Worm (Caenorhabditis elegans) whole organism, L4 larva: ENCODE data around the gene C27C12.4.

Experiments
- F44E2.7 ChIP-seq: fragments of 200-800 bp; sonication (Bioruptor generic); IDR thresholded peaks from 2 replicates; pipeline ENCODE4 v2.1.2; 2022; ENCODE audit warnings: missing genetic modification characterization, missing compliant biosample characterization
- R02D3.7 ChIP-seq: fragments of 150-350 bp; sonication (generic microtip); optimal IDR thresholded peaks from 3 replicates; lab custom pipeline; 2014; ENCODE audit warnings: missing biosample characterization, missing genetic modification characterization
- T20F7.1 ChIP-seq: fragments of 200-800 bp; sonication (Bioruptor generic); optimal IDR thresholded peaks from 2 replicates; lab custom pipeline; 2018; ENCODE audit warnings: mild to moderate bottlenecking, missing genetic modification characterization, missing compliant biosample characterization
- aha-1 ChIP-seq: fragments of 150-350 bp; peaks from one replicate; lab custom pipeline; 2014; ENCODE audit warnings: missing biosample characterization, missing genetic modification characterization
- ama-1 ChIP-seq: fragments of 150-350 bp; optimal IDR thresholded peaks from 2 replicates; lab custom pipeline; 2014; ENCODE audit warnings: inconsistent platforms, mixed read lengths
- attf-4 ChIP-seq: sonication (generic microtip); optimal IDR thresholded peaks from 3 replicates; lab custom pipeline; 2017; ENCODE audit warnings: missing biosample characterization, missing genetic modification characterization
- ceh-20 ChIP-seq: fragments of 200-800 bp; sonication (Bioruptor generic); IDR thresholded peaks from 2 replicates; pipeline ENCODE4 v1.3.6; 2022; ENCODE audit warnings: missing genetic modification reagents, missing genetic modification characterization, missing compliant biosample characterization
- ceh-28 ChIP-seq: fragments of 150-350 bp; optimal IDR thresholded peaks from 2 replicates; lab custom pipeline; 2014; ENCODE audit warnings: missing biosample characterization, missing genetic modification reagents, missing genetic modification characterization
- ceh-44 ChIP-seq: fragments of 200-800 bp; sonication (Bioruptor generic); IDR thresholded peaks from 2 replicates; pipeline ENCODE4 v1.3.6; 2022; ENCODE audit warnings: missing genetic modification reagents, missing genetic modification characterization, missing compliant biosample characterization
- ceh-82 ChIP-seq: sonication (generic microtip); optimal IDR thresholded peaks from 2 replicates; lab custom pipeline; 2017; ENCODE audit warnings: missing biosample characterization, missing genetic modification characterization
- ces-1 ChIP-seq: fragments of 150-350 bp; sonication (generic microtip); optimal IDR thresholded peaks from 4 replicates; lab custom pipeline; 2014; ENCODE audit warnings: missing biosample characterization, missing genetic modification reagents, missing genetic modification characterization
- cey-2 ChIP-seq: sonication (generic microtip); optimal IDR thresholded peaks from 3 replicates; lab custom pipeline; 2017; ENCODE audit warnings: missing genetic modification characterization, mild to moderate bottlenecking, missing compliant biosample characterization, antibody characterized with exemption, borderline replicate concordance; ENCODE audit not compliant: insufficient read depth
- daf-12 ChIP-seq: fragments of 150-350 bp; optimal IDR thresholded peaks from 2 replicates; lab custom pipeline; 2014; ENCODE audit warnings: missing biosample characterization, missing genetic modification reagents, missing genetic modification characterization
- daf-16 ChIP-seq, 3 experiments: sonication (generic microtip); optimal IDR thresholded peaks; 2 replicates each; lab custom pipeline; 2016 to 2017; ENCODE audit warnings: missing genetic modification characterization in 3 of 3, missing genetic modification reagents in 3 of 3, mild to moderate bottlenecking in 2 of 3, missing compliant biosample characterization in 2 of 3, missing biosample characterization in 1 of 3, moderate library complexity in 1 of 3
- dmd-9 ChIP-seq: fragments of 200-800 bp; sonication (Bioruptor generic); IDR thresholded peaks from 2 replicates; pipeline ENCODE4 v1.3.6; 2022; ENCODE audit warnings: missing genetic modification reagents, missing genetic modification characterization, missing compliant biosample characterization
- dpl-1 ChIP-seq: fragments of 150-350 bp; optimal IDR thresholded peaks from 2 replicates; lab custom pipeline; 2014; ENCODE audit warnings: missing biosample characterization, missing genetic modification reagents, missing genetic modification characterization
- dve-1 ChIP-seq: sonication (generic microtip); optimal IDR thresholded peaks from 2 replicates; lab custom pipeline; 2017; ENCODE audit warnings: antibody characterized with exemption, mild to moderate bottlenecking, missing genetic modification characterization, missing compliant biosample characterization; ENCODE audit not compliant: insufficient read depth
- hlh-11 ChIP-seq: fragments of 200-800 bp; sonication (Bioruptor generic); optimal IDR thresholded peaks from 2 replicates; lab custom pipeline; 2018; ENCODE audit warnings: mild to moderate bottlenecking, missing genetic modification characterization, missing compliant biosample characterization
- hlh-30 ChIP-seq: sonication (generic microtip); optimal IDR thresholded peaks from 2 replicates; lab custom pipeline; 2017; ENCODE audit warnings: antibody characterized with exemption, mild to moderate bottlenecking, missing genetic modification characterization, missing compliant biosample characterization; ENCODE audit not compliant: insufficient read depth
- lin-13 ChIP-seq: fragments of 150-350 bp; optimal IDR thresholded peaks from 2 replicates; lab custom pipeline; 2014; ENCODE audit warnings: missing biosample characterization, missing genetic modification reagents, missing genetic modification characterization
- lin-15B ChIP-seq: fragments of 150-350 bp; sonication (generic microtip); optimal IDR thresholded peaks from 3 replicates; lab custom pipeline; 2014; ENCODE audit warnings: missing biosample characterization, missing genetic modification characterization
- lin-38 ChIP-seq: fragments of 200-800 bp; sonication (Bioruptor generic); IDR thresholded peaks from 2 replicates; pipeline ENCODE4 v1.3.6; 2022; ENCODE audit warnings: missing genetic modification reagents, missing genetic modification characterization, missing compliant biosample characterization
- lin-39 ChIP-seq: fragments of 150-350 bp; optimal IDR thresholded peaks from 2 replicates; lab custom pipeline; 2014; ENCODE audit warnings: missing biosample characterization, missing genetic modification reagents, missing genetic modification characterization
- madf-5 ChIP-seq, 2 experiments: fragments of 200-800 bp; sonication (Bioruptor generic); IDR thresholded peaks; 2 replicates each; pipeline ENCODE4 v1.3.6; 2022; ENCODE audit warnings: missing compliant biosample characterization in 2 of 2, missing genetic modification characterization in 2 of 2
- mdl-1 ChIP-seq, 2 experiments: fragments of 150-350 bp in 1 of 2; sonication (generic microtip) in 1 of 2; optimal IDR thresholded peaks; 2 replicates each; lab custom pipeline; 2014 to 2017; ENCODE audit warnings: missing biosample characterization in 2 of 2, missing genetic modification characterization in 2 of 2
- mdt-29 ChIP-seq: fragments of 200-800 bp; sonication (Bioruptor generic); IDR thresholded peaks from 2 replicates; pipeline ENCODE4 v1.3.6; 2022; ENCODE audit warnings: missing genetic modification reagents, missing genetic modification characterization, missing compliant biosample characterization
- mep-1 ChIP-seq: fragments of 150-350 bp; sonication (generic microtip); optimal IDR thresholded peaks from 3 replicates; lab custom pipeline; 2014; ENCODE audit warnings: missing biosample characterization, missing genetic modification characterization
- mxl-2 ChIP-seq: fragments of 200-800 bp; sonication (Bioruptor generic); conservative IDR thresholded peaks from 2 replicates; pipeline ENCODE4 v1.3.6; 2022; ENCODE audit warnings: missing genetic modification reagents, missing genetic modification characterization, missing compliant biosample characterization
- mxl-3 ChIP-seq: fragments of 200-800 bp; sonication (Bioruptor generic); optimal IDR thresholded peaks from 2 replicates; lab custom pipeline; 2018; ENCODE audit warnings: mild to moderate bottlenecking, missing genetic modification characterization, missing compliant biosample characterization
- nhr-28 ChIP-seq: fragments of 150-350 bp; optimal IDR thresholded peaks from 2 replicates; lab custom pipeline; 2014; ENCODE audit warnings: missing biosample characterization, missing genetic modification characterization
- pha-4 ChIP-seq, 2 experiments: fragments of 150-350 bp in 1 of 2; fragments of 200-800 bp in 1 of 2; sonication (Bioruptor generic) in 1 of 2; IDR thresholded peaks in 1 of 2; optimal IDR thresholded peaks in 1 of 2; 2 replicates each; pipeline versions ENCODE4 v1.3.6 to Lab custom; 2014 to 2022; ENCODE audit warnings: missing genetic modification characterization in 2 of 2, missing genetic modification reagents in 2 of 2, missing biosample characterization in 1 of 2, missing compliant biosample characterization in 1 of 2
- saeg-2 ChIP-seq: fragments of 200-800 bp; sonication (Bioruptor generic); IDR thresholded peaks from 2 replicates; pipeline ENCODE4 v1.3.6; 2022; ENCODE audit warnings: missing genetic modification reagents, missing genetic modification characterization, missing compliant biosample characterization
- set-16 ChIP-seq: fragments of 200-800 bp; sonication (Bioruptor generic); IDR thresholded peaks from 2 replicates; pipeline ENCODE4 v1.3.6; 2022; ENCODE audit warnings: missing genetic modification reagents, missing genetic modification characterization, missing compliant biosample characterization
- spr-1 ChIP-seq: sonication (generic microtip); optimal IDR thresholded peaks from 2 replicates; lab custom pipeline; 2016; ENCODE audit warnings: mild to moderate bottlenecking, missing genetic modification characterization, missing compliant biosample characterization
- tra-1 ChIP-seq: fragments of 200-800 bp; sonication (Bioruptor generic); IDR thresholded peaks from 2 replicates; pipeline ENCODE4 v1.3.6; 2022; ENCODE audit warnings: missing genetic modification reagents, missing genetic modification characterization, missing compliant biosample characterization
- unc-39 ChIP-seq: sonication (generic microtip); optimal IDR thresholded peaks from 2 replicates; lab custom pipeline; 2017; ENCODE audit warnings: missing biosample characterization, missing genetic modification characterization
- unc-62 ChIP-seq, 3 experiments: fragments of 150-350 bp in 1 of 3; sonication (generic microtip); optimal IDR thresholded peaks in 2 of 3; peaks in 1 of 3; 1 replicate in 1 of 3; 2 replicates in 2 of 3; lab custom pipeline; 2014 to 2017; ENCODE audit warnings: missing biosample characterization in 3 of 3, missing genetic modification characterization in 3 of 3, missing genetic modification reagents in 3 of 3, missing genotype in 1 of 3
- zfp-2 ChIP-seq: sonication (generic microtip); optimal IDR thresholded peaks from 2 replicates; lab custom pipeline; 2016; ENCODE audit warnings: mild to moderate bottlenecking, missing genetic modification characterization, missing compliant biosample characterization
- ztf-11 ChIP-seq: fragments of 150-350 bp; optimal IDR thresholded peaks from 2 replicates; lab custom pipeline; 2014; ENCODE audit warnings: missing biosample characterization, missing genetic modification characterization

Gene C27C12.4

DNA sequence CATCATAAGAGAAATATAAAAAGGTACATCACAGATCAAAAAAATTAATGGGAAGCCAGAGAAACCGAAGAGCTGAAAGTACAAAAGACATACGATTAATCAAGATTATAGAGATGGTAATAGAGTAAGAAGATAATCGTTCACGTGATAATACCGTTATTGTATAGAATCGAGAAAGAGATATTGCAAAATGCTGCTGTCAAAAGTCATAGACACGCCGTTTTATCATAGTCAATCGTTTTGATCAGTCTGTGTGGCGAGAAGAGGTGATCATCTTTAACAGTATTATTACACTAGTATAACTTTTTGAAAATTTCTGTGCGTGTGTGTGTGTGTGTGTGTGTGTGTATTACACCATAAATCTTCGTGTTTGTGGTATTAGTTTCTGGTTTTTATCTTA lies 40.5 kb downstream of the C27C12.4 start:
- peak in 1 of 2 experiments; percentile 97 for TF ChIP-seq unc-62 (GFP tag; optimal IDR thresholded peaks at IDR 0.05 in 1 of 2; lab: Kevin White, UChicago)
- TF ChIP-seq unc-62 (tag; optimal IDR thresholded peaks at IDR 0.05; lab: Kevin White, UChicago), result no peak
- no peak for TF ChIP-seq lin-15B (tag; lab: Kevin White, UChicago)
- TF ChIP-seq T20F7.1 (GFP tag; lab: Kevin White, UChicago), result no peak
- TF ChIP-seq daf-16 (GFP tag; optimal IDR thresholded peaks at IDR 0.05; lab: Kevin White, UChicago), result no peak
- TF ChIP-seq daf-16 (tag; optimal IDR thresholded peaks at IDR 0.05; lab: Kevin White, UChicago), result no peak
- TF ChIP-seq dve-1 (tag; lab: Kevin White, UChicago), result no peak
- TF ChIP-seq mdl-1 (tag; optimal IDR thresholded peaks at IDR 0.05; lab: Kevin White, UChicago), result peak in 1 of 2 experiments; percentile 58
- TF ChIP-seq cey-2 (tag; lab: Kevin White, UChicago), result no peak
- TF ChIP-seq tra-1 (GFP tag; lab: Robert Waterston, UW), result peak; percentile 62; the same call in 1 of the 2 replicates
- peak; percentile 33 for TF ChIP-seq aha-1
- no peak for TF ChIP-seq F44E2.7 (GFP tag; lab: Robert Waterston, UW)
- TF ChIP-seq hlh-11 (tag; lab: Kevin White, UChicago), result peak; percentile 27
- no peak for TF ChIP-seq ztf-11 (tag; lab: Kevin White, UChicago)
- no peak for TF ChIP-seq ama-1 (lab: Kevin White, UChicago)
- 0 out of 2 replicates have a peak, but pooled peaks have one; percentile 38 for TF ChIP-seq ceh-20 (GFP tag; lab: Robert Waterston, UW)
- peak; percentile 31 for TF ChIP-seq hlh-30 (tag; lab: Kevin White, UChicago)
- TF ChIP-seq spr-1, result no peak
- peak; percentile 69 for TF ChIP-seq nhr-28
- no peak for TF ChIP-seq dpl-1 (GFP tag; lab: Kevin White, UChicago)
- TF ChIP-seq set-16, result no peak
- TF ChIP-seq madf-5 (GFP tag; IDR thresholded peaks at IDR 0.05; lab: Robert Waterston, UW), result no peak
- no peak for TF ChIP-seq zfp-2 (tag; lab: Kevin White, UChicago)
- TF ChIP-seq mxl-3 (GFP tag; lab: Kevin White, UChicago), result peak; percentile 23
- TF ChIP-seq mxl-2 (GFP tag; lab: Robert Waterston, UW), result no peak
- TF ChIP-seq mep-1 (tag; lab: Kevin White, UChicago), result peak; percentile 35

DNA sequence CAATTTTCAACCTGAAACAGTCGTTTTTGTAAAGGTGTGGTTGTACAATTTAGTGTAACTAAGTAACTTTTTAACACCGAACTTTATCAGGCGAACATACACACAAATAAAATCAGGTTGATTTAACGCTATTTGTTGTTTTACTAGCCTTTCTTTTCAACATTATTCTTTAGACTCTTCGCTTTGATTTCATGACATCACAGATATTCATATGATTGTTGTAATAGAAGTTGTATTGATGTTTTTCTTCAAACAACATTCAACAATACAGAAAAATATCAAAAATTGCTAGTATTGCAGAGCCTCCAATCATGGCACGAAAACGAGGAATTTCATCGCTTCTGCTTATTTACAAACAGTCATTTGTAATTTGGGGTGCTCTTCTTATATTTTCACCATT lies 41.0 kb downstream of the C27C12.4 start, which contains the start of gene nac-1:
TSS of gene nac-1 (plus strand) at position 301 of the 400 bp plus-strand sequence.
- TF ChIP-seq lin-38 (GFP tag; lab: Robert Waterston, UW), result no peak
- TF ChIP-seq lin-39 (tag; lab: Kevin White, UChicago), result no peak
- no peak for TF ChIP-seq R02D3.7 (tag; lab: Kevin White, UChicago)
- TF ChIP-seq ces-1, result no peak
- no peak for TF ChIP-seq ceh-28 (tag; lab: Kevin White, UChicago)
- no peak for TF ChIP-seq dmd-9 (GFP tag; lab: Robert Waterston, UW)
- TF ChIP-seq pha-4 (GFP tag; IDR thresholded peaks at IDR 0.05; lab: Robert Waterston, UW), result no peak
- TF ChIP-seq pha-4 (tag; optimal IDR thresholded peaks at IDR 0.05; lab: Kevin White, UChicago), result no peak
- TF ChIP-seq ceh-20 (GFP tag; lab: Robert Waterston, UW), result no peak
- TF ChIP-seq dpl-1 (GFP tag; lab: Kevin White, UChicago), result no peak
- TF ChIP-seq attf-4 (tag; lab: Kevin White, UChicago), result no peak
- TF ChIP-seq saeg-2, result no peak
- no peak for TF ChIP-seq ceh-82 (tag; lab: Kevin White, UChicago)
- no peak for TF ChIP-seq lin-13
- no peak for TF ChIP-seq ceh-44 (GFP tag; lab: Robert Waterston, UW)
- no peak for TF ChIP-seq mdt-29 (GFP tag; lab: Robert Waterston, UW)
- TF ChIP-seq daf-12 (tag; lab: Kevin White, UChicago), result no peak
- TF ChIP-seq madf-5 (GFP tag; IDR thresholded peaks at IDR 0.05; lab: Robert Waterston, UW), result no peak
- TF ChIP-seq unc-39 (tag; lab: Kevin White, UChicago), result no peak
